Worm (Caenorhabditis elegans) whole organism, midembryonic: ENCODE measurements around the gene gpa-7.

Experiments
- flt-1 ChIP-seq: fragments of 200-800 bp; sonication (Bioruptor generic); IDR thresholded peaks from 2 replicates; pipeline ENCODE4 v1.3.6; 2022; ENCODE audit warnings: missing genetic modification characterization, missing compliant biosample characterization
- med-1 ChIP-seq: sonication (generic microtip); optimal IDR thresholded peaks from 2 replicates; lab custom pipeline; 2017; ENCODE audit warnings: missing genetic modification characterization, mild to moderate bottlenecking, missing compliant biosample characterization, antibody characterized with exemption, missing genetic modification reagents; ENCODE audit not compliant: insufficient read depth
- ref-1 ChIP-seq: fragments of 200-800 bp; sonication (Bioruptor generic); conservative IDR thresholded peaks from 2 replicates; pipeline ENCODE4 v1.3.6; 2022; ENCODE audit warnings: missing genetic modification reagents, missing genetic modification characterization, missing compliant biosample characterization

DNA sequence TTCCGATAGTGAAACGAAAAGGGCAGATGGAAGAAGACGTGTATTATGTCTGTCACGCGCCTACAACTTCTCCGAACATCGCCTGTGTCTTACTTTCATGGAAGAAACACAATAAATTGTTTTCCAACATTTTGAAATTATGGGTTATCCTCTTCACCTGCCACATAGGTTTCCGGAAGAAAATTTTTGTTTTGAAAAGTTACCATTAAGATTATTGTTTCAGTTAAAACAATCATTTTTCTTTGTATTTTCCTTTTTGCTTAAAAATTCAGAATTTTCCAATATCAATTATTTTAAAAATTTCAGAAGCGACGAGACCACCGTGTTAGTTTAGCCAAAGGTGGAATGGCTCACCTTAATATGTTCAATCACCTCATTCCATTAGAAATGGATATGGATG is 29.2 kb upstream of the gpa-7 start, which contains the start of gene mask-1:
- TF ChIP-seq flt-1 (GFP tag; lab: Robert Waterston, UW) (no peak), ref-1 (GFP tag; lab: Robert Waterston, UW) (no peak), med-1 (GFP tag; lab: Kevin White, UChicago) (no peak)
